Worm (Caenorhabditis elegans): Measurements from ENCODE around the gene perm-1.

The perm-1 gene

DNA sequence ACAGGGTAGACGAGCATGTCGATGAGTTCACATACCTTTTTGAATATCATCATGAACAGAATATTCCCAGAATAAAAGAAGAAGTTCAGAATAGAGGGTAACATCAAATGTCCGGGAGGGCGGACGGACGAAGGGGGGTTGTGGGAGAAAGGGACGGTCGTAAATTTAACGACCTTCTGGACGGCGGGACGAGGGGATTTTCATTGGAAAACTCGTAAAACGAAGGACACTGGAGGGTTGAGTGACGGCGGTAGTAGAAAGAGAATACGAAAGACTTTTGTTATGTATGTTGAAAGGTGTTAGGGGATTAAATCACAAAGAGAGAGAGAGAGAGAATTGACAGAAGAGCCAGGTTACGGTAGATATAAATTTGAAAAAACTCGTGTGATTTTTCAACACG lies 30.0 kb upstream of the perm-1 start:
- TF ChIP-seq lsy-2 (tag; optimal IDR thresholded peaks at IDR 0.05) (peak in 1 of 2 experiments; percentile 1), egl-27 (tag; optimal IDR thresholded peaks at IDR 0.05) (no peak), pha-4 (GFP tag; IDR thresholded peaks at IDR 0.05) (no peak), pha-4 (tag; optimal IDR thresholded peaks at IDR 0.05) (no peak), zag-1 (tag; optimal IDR thresholded peaks at IDR 0.05) (no peak), lin-39 (tag; optimal IDR thresholded peaks at IDR 0.05) (no peak), ztf-11 (tag; optimal IDR thresholded peaks at IDR 0.05) (no peak), set-16 (GFP tag; IDR thresholded peaks at IDR 0.05) (no peak), tag-97 (GFP tag; IDR thresholded peaks at IDR 0.05) (no peak), daf-12 (tag; optimal IDR thresholded peaks at IDR 0.05) (no peak), nhr-48 (tag; optimal IDR thresholded peaks at IDR 0.05) (no peak), R02D3.7 (tag; optimal IDR thresholded peaks at IDR 0.05) (no peak), zip-11 (GFP tag; IDR thresholded peaks at IDR 0.05) (no peak), tra-1 (GFP tag; IDR thresholded peaks at IDR 0.05) (no peak), php-3 (GFP tag; IDR thresholded peaks at IDR 0.05) (peak; percentile 84)

DNA sequence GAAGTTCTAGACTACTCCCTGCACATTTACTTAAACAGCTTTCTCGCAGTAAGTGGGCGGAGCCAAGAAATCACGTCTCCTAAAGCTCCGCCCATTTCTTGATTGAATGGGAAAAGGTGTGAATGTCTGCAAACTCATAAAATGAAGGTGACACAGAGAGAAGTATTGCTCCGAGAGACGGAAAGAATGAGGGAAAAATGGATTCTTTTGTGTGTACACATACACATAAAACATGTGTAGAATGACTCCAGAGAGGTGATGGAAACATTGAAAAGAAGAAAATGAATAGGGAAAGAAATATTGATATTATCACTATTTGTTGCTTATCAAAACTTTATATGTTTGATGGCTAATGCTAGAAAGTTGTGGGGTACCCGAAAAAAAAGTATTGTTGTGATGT lies 29.1 kb upstream of the perm-1 start:
- TF ChIP-seq nhr-76 (tag; optimal IDR thresholded peaks at IDR 0.05) (no peak), T26A8.4 (GFP tag; IDR thresholded peaks at IDR 0.05) (no peak), skn-1 (tag; optimal IDR thresholded peaks at IDR 0.05) (no peak), lim-7 (GFP tag; IDR thresholded peaks at IDR 0.05) (no peak), hmg-1.1 (GFP tag; IDR thresholded peaks at IDR 0.05) (0 out of 2 replicates have a peak, but pooled peaks have one; percentile 37), D1046.2 (GFP tag; IDR thresholded peaks at IDR 0.05) (no peak), dmd-9 (GFP tag; IDR thresholded peaks at IDR 0.05) (no peak), nhr-77 (tag; optimal IDR thresholded peaks at IDR 0.05) (no peak), unc-62 (GFP tag; optimal IDR thresholded peaks at IDR 0.05 in 1 of 2) (no peak), unc-62 (tag; optimal IDR thresholded peaks at IDR 0.05) (no peak), saeg-2 (GFP tag; IDR thresholded peaks at IDR 0.05) (no peak), hif-1 (tag; optimal IDR thresholded peaks at IDR 0.05) (no peak), lin-39 (tag; optimal IDR thresholded peaks at IDR 0.05) (no peak), Y105C5A.15 (GFP tag; IDR thresholded peaks at IDR 0.05) (no peak), lin-38 (GFP tag; IDR thresholded peaks at IDR 0.05) (no peak), hlh-30 (tag; optimal IDR thresholded peaks at IDR 0.05; ENCODE audit: insufficient read depth) (peak; percentile 9), dmd-6 (GFP tag; IDR thresholded peaks at IDR 0.05) (no peak), nhr-48 (tag; optimal IDR thresholded peaks at IDR 0.05) (no peak), ceh-44 (GFP tag; IDR thresholded peaks at IDR 0.05) (no peak), nhr-11 (tag; optimal IDR thresholded peaks at IDR 0.05) (no peak), nhr-42 (GFP tag; IDR thresholded peaks at IDR 0.05) (no peak), zfp-3 (GFP tag; conservative IDR thresholded peaks at IDR 0.05) (no peak), ctbp-1 (GFP tag; IDR thresholded peaks at IDR 0.05) (no peak), Y75B8A.6 (GFP tag; IDR thresholded peaks at IDR 0.05) (no peak), attf-4 (tag; optimal IDR thresholded peaks at IDR 0.05) (no peak), dve-1 (tag; optimal IDR thresholded peaks at IDR 0.05; ENCODE audit: insufficient read depth) (peak; percentile 60), T20F7.1 (GFP tag; optimal IDR thresholded peaks at IDR 0.05) (no peak), zip-11 (GFP tag; IDR thresholded peaks at IDR 0.05) (no peak), egl-43 (GFP tag; IDR thresholded peaks at IDR 0.05) (no peak), lsy-2 (tag; optimal IDR thresholded peaks at IDR 0.05) (no peak), cey-2 (tag; optimal IDR thresholded peaks at IDR 0.05; ENCODE audit: borderline replicate concordance, insufficient read depth) (no peak), hlh-11 (tag; optimal IDR thresholded peaks at IDR 0.05) (no peak), nhr-25 (tag; optimal IDR thresholded peaks at IDR 0.05; ENCODE audit: borderline replicate concordance, insufficient read depth) (no peak), spr-3 (GFP tag; optimal IDR thresholded peaks at IDR 0.05) (no peak), mep-1 (tag; optimal IDR thresholded peaks at IDR 0.05) (peak; percentile 6), daf-16 (GFP tag; optimal IDR thresholded peaks at IDR 0.05) (no peak), daf-16 (tag; optimal IDR thresholded peaks at IDR 0.05) (peak; percentile 51), duxl-1 (tag; optimal IDR thresholded peaks at IDR 0.05; ENCODE audit: poor library complexity) (no peak), pqm-1 (tag; optimal IDR thresholded peaks at IDR 0.05) (peak; percentile 73), daf-8 (GFP tag; IDR thresholded peaks at IDR 0.05) (no peak), tra-1 (GFP tag; IDR thresholded peaks at IDR 0.05) (no peak)

All from whole organism, L4 larva.